Fruit fly (Drosophila melanogaster): ENCODE data around the gene Mrp4.

Gene Mrp4

DNA sequence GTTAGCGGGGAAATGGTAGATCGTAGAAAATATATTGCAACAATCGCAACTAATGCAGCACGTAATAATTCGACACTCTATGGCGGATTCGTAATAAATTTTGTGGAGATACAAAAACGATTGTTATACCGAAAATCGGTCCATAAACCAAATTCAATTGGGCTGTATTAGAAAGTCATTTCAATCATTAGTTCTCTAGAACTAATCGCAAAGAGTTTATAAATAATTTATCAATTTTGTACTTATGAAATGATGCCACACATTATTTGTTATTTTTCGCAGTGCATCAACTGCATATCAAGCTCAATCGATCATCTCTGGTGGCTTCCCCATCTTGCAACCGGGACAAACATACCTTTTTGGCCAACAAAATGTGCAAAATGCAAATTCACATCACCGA is 43.4 kb downstream of the Mrp4 start:
- TF ChIP-seq salm (tag; optimal IDR thresholded peaks at IDR 0.05) (no peak), CG7271 (tag; optimal IDR thresholded peaks at IDR 0.05) (no peak), D19A (tag; optimal IDR thresholded peaks at IDR 0.05) (no peak), CG14965 (GFP tag; optimal IDR thresholded peaks at IDR 0.05; ENCODE audit: borderline replicate concordance) (no peak), CG8359 (GFP tag; optimal IDR thresholded peaks at IDR 0.05; ENCODE audit: borderline replicate concordance) (no peak), CG10431 (GFP tag; optimal IDR thresholded peaks at IDR 0.05) (no peak), CrebB (tag; optimal IDR thresholded peaks at IDR 0.05) (no peak), Antp (GFP tag; optimal IDR thresholded peaks at IDR 0.05) (no peak), Ets97D (GFP tag; optimal IDR thresholded peaks at IDR 0.05) (no peak), CG2120 (GFP tag; optimal IDR thresholded peaks at IDR 0.05) (no peak), ssp (GFP tag; IDR thresholded peaks at IDR 0.05) (no peak), stc (GFP tag; IDR thresholded peaks at IDR 0.05) (no peak), CG15269 (tag; optimal IDR thresholded peaks at IDR 0.05) (no peak), HLHmδ (GFP tag; optimal IDR thresholded peaks at IDR 0.05) (no peak)

DNA sequence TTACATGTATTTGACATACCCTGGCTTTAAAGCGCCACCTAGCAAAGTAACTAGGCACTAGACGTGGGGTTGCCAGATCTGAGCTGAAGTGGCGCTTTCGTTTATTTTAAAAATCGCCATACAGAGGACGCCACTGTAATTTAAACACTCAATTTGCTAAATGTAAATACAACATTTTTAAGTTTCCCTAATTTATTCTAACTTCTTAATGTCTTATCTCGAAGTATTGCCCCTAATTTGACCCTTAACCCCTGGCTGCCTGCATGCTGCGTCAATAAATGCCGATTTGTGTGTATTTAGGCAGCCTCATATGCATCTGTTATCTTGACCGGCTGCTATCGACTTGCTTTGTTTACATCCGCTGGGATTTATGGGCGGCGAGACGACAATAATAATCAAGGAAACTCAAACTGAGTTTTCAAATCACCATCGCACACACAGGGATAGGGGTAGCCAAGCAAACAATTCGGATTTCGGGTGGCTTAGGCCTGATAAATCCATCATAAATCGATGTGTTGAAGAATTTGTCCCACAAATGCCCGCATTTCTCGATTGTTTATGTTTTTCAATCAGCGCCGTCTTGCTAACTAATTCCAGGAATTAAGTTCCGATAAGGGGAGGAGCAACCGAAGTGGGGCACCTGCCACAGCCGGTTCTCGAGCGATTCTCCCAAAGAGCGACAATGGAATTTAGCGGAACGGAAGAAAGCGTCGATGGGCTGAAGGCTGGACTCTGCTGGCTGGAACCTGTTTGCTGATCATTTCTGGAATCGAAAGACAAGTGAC is 44.4 kb downstream of the Mrp4 start:
- TF ChIP-seq CG14860 (GFP tag; IDR thresholded peaks at IDR 0.05; ENCODE audit: partially characterized antibody): no peak
- no peak for TF ChIP-seq salm (tag; optimal IDR thresholded peaks at IDR 0.05)
- peak; percentile 28 for TF ChIP-seq CG10209 (GFP tag; optimal IDR thresholded peaks at IDR 0.05)
- no peak for TF ChIP-seq ham (GFP tag; IDR thresholded peaks at IDR 0.05)
- TF ChIP-seq kay (GFP tag; optimal IDR thresholded peaks at IDR 0.05): no peak
- peak; percentile 33 for TF ChIP-seq lab (GFP tag; optimal IDR thresholded peaks at IDR 0.05)
- TF ChIP-seq Sin3A (optimal IDR thresholded peaks at IDR 0.05): no peak
- peak; percentile 44; the same call in 1 of the 2 replicates for TF ChIP-seq CG31441 (GFP tag; IDR thresholded peaks at IDR 0.05)
- no peak for TF ChIP-seq CG8388 (GFP tag; optimal IDR thresholded peaks at IDR 0.05)
- TF ChIP-seq CG10462 (GFP tag; optimal IDR thresholded peaks at IDR 0.05): peak; percentile 43
- TF ChIP-seq bab2 (GFP tag; optimal IDR thresholded peaks at IDR 0.05): peak; percentile 76
- TF ChIP-seq grn (GFP tag; optimal IDR thresholded peaks at IDR 0.05): peak; percentile 20
- peak; percentile 11; the same call in 1 of the 2 replicates for TF ChIP-seq ap (GFP tag; IDR thresholded peaks at IDR 0.05)
- TF ChIP-seq CG12071 (GFP tag; optimal IDR thresholded peaks at IDR 0.05): no peak
- no peak for TF ChIP-seq CG12299 (tag; optimal IDR thresholded peaks at IDR 0.05)
- TF ChIP-seq CG12391 (tag; optimal IDR thresholded peaks at IDR 0.05): peak; percentile 56
- TF ChIP-seq knrl (GFP tag; IDR thresholded peaks at IDR 0.05; ENCODE audit: partially characterized antibody): peak; percentile 65; the same call in 1 of the 3 replicates
- peak; percentile 64 for TF ChIP-seq sug (tag; optimal IDR thresholded peaks at IDR 0.05)
- TF ChIP-seq dati (GFP tag; IDR thresholded peaks at IDR 0.05): no peak
- TF ChIP-seq CG11695 (GFP tag; IDR thresholded peaks at IDR 0.05): 0 out of 3 replicates have a peak, but pooled peaks have one; percentile 12
- peak; percentile 34; the same call in 1 of the 2 replicates for TF ChIP-seq ttk (GFP tag; IDR thresholded peaks at IDR 0.05)
- no peak for TF ChIP-seq CG6254 (GFP tag; optimal IDR thresholded peaks at IDR 0.05)
- peak; percentile 16 for TF ChIP-seq YL-1 (GFP tag; optimal IDR thresholded peaks at IDR 0.05)
- TF ChIP-seq CG13123 (GFP tag; optimal IDR thresholded peaks at IDR 0.05): peak; percentile 27
- TF ChIP-seq fd3F (GFP tag; optimal IDR thresholded peaks at IDR 0.05): peak; percentile 43
- TF ChIP-seq CG18599 (GFP tag; optimal IDR thresholded peaks at IDR 0.05): no peak
- no peak for TF ChIP-seq CG31365 (tag; optimal IDR thresholded peaks at IDR 0.05)
- TF ChIP-seq az2 (GFP tag; optimal IDR thresholded peaks at IDR 0.05): peak; percentile 76
- TF ChIP-seq CG17568 (GFP tag; optimal IDR thresholded peaks at IDR 0.05): no peak
- TF ChIP-seq Ptx1 (GFP tag; IDR thresholded peaks at IDR 0.05): peak; percentile 82
- peak; percentile 89 for TF ChIP-seq gcm (GFP tag; optimal IDR thresholded peaks at IDR 0.05)
- peak; percentile 44 for TF ChIP-seq btn (GFP tag; optimal IDR thresholded peaks at IDR 0.05)
- no peak for TF ChIP-seq ftz-f1 (GFP tag; optimal IDR thresholded peaks at IDR 0.05)
- TF ChIP-seq gem (tag; optimal IDR thresholded peaks at IDR 0.05): peak; percentile 56
- no peak for TF ChIP-seq CG17912 (GFP tag; optimal IDR thresholded peaks at IDR 0.05)
- peak; percentile 52 for TF ChIP-seq yki (optimal IDR thresholded peaks at IDR 0.05)
